Fruit fly (Drosophila melanogaster): ENCODE data around the gene LanA.
A peak's percentile ranks its signal among the peaks of the same experiment; 100 is the strongest.

Gene LanA

DNA sequence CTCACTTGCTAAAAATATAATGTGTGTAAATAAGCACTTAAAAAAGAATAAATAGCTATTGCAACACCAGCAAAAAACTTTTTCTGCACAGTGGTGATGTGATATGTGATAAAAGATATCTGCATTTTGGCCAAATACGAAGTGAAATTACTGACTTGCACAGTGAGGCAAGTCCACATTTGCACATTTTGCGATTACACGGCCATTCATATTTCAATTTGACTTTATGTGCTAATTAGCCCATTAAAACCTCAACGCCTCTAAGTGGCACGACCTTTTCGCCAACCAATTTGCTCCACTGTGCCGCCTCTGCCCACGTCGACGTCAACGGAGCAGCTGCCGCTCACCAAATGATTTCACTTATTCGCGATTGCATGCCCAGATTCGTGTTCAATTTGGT is 2.4 kb upstream of the LanA start, which contains the start of gene CG33946:
TSS of gene CG33946 (plus strand) at position 392 of the 400 bp plus-strand sequence.
- TF ChIP-seq CG33017 (tag; optimal IDR thresholded peaks at IDR 0.05) = no peak
- TF ChIP-seq CG1620 (GFP tag; optimal IDR thresholded peaks at IDR 0.05) = peak; percentile 0
- no peak for TF ChIP-seq ovo (GFP tag; optimal IDR thresholded peaks at IDR 0.05)
- TF ChIP-seq CG11617 (GFP tag; optimal IDR thresholded peaks at IDR 0.05) = no peak
- peak; percentile 87 for TF ChIP-seq tj (GFP tag; optimal IDR thresholded peaks at IDR 0.05)
- peak; percentile 5 for TF ChIP-seq bab1 (GFP tag; optimal IDR thresholded peaks at IDR 0.05)

DNA sequence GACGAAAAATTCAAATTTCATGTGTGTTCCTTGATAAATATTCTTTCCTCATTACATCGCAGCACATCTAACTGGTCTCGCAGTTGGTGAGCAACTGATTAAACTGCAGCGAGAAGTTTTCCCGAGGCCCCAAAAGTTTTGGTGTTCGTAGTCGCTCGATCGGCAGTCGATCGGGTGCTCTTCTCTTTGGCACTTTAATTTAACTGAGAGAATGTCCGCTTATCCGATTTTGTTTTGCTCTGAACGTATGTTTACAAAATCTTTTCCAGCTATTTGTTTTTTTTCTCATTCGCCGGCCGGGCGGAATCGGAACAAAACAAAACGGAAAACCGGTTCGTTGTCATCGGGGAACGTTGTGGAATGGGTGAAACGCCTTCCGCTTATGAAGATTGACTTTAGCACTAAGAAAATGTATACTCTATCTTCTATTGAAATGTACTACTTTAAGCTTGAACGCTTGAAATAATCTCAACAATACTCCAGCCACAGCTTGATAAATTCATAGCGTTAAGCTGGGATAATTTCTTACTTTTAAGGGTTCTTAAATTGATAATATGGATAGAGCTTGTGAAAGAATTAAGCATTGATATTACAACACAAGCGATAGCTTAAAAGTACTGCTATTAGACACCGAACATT is 814 bp upstream of the LanA start:
- TF ChIP-seq Crg-1 (GFP tag; optimal IDR thresholded peaks at IDR 0.05) = no peak
- peak; percentile 86 for TF ChIP-seq kay (GFP tag; ENCODE audit: borderline replicate concordance)

DNA sequence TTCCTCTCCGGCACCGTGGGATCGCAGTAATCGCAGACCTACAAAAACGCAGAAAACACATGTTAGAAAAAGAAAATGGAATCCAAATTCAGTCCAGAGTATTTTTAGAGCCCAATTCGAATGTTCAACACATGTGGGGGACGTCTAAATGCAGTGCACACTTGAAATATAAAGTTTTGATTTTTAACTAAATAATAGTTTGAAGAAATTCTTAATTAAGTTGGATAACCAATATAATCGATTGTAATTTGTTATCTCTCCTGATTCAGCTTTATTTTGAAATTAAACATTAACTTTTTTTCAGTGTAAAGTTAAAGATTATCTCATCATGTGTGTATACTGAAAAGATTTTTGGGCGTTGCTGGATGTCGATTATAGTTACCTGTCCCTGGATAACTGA is 610 bp downstream of the LanA start:
- TF ChIP-seq Mnt (GFP tag; optimal IDR thresholded peaks at IDR 0.05) (no peak), toe (GFP tag; optimal IDR thresholded peaks at IDR 0.05) (no peak), Clk (GFP tag; optimal IDR thresholded peaks at IDR 0.05) (no peak), CG11617 (GFP tag; optimal IDR thresholded peaks at IDR 0.05) (no peak), pad (GFP tag; optimal IDR thresholded peaks at IDR 0.05) (no peak), CG1620 (GFP tag; optimal IDR thresholded peaks at IDR 0.05) (no peak), CG12768 (GFP tag; optimal IDR thresholded peaks at IDR 0.05) (no peak), CG14711 (tag; optimal IDR thresholded peaks at IDR 0.05) (no peak), CG5204 (GFP tag; optimal IDR thresholded peaks at IDR 0.05) (no peak), CG33017 (tag; optimal IDR thresholded peaks at IDR 0.05) (no peak), ovo (GFP tag; optimal IDR thresholded peaks at IDR 0.05) (no peak), tj (GFP tag; optimal IDR thresholded peaks at IDR 0.05) (no peak), cic (GFP tag; optimal IDR thresholded peaks at IDR 0.05) (no peak), CG7101 (tag; optimal IDR thresholded peaks at IDR 0.05) (no peak), cnc (optimal IDR thresholded peaks at IDR 0.05) (no peak)

DNA sequence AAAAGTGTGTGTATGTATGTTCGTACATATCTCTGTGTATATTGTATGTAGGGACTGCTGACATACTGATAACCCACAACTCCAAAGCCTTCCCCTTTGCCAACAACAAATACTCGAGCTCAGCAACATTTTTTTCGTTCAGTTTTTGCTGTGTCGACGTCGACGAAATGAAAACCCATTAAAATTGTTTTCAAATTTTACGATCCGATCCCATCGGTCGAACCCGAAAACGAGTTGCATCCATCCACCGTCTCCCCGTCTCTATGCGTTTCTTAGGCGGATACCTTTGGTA is 1.1 kb downstream of the LanA start:
- TF ChIP-seq ovo (GFP tag; optimal IDR thresholded peaks at IDR 0.05) (no peak), Crg-1 (GFP tag; optimal IDR thresholded peaks at IDR 0.05) (no peak), cnc (optimal IDR thresholded peaks at IDR 0.05) (no peak), CG11617 (GFP tag; optimal IDR thresholded peaks at IDR 0.05) (no peak), tj (GFP tag; optimal IDR thresholded peaks at IDR 0.05) (peak; percentile 96), pad (GFP tag; optimal IDR thresholded peaks at IDR 0.05) (peak; percentile 88), Mnt (GFP tag; optimal IDR thresholded peaks at IDR 0.05) (no peak), toe (GFP tag; optimal IDR thresholded peaks at IDR 0.05) (no peak), CG14711 (tag; optimal IDR thresholded peaks at IDR 0.05) (no peak), Clk (GFP tag; optimal IDR thresholded peaks at IDR 0.05) (no peak), CG5204 (GFP tag; optimal IDR thresholded peaks at IDR 0.05) (no peak), CG33017 (tag; optimal IDR thresholded peaks at IDR 0.05) (no peak), CG1620 (GFP tag; optimal IDR thresholded peaks at IDR 0.05) (no peak), CG7101 (tag; optimal IDR thresholded peaks at IDR 0.05) (no peak), cic (GFP tag; optimal IDR thresholded peaks at IDR 0.05) (no peak)

DNA sequence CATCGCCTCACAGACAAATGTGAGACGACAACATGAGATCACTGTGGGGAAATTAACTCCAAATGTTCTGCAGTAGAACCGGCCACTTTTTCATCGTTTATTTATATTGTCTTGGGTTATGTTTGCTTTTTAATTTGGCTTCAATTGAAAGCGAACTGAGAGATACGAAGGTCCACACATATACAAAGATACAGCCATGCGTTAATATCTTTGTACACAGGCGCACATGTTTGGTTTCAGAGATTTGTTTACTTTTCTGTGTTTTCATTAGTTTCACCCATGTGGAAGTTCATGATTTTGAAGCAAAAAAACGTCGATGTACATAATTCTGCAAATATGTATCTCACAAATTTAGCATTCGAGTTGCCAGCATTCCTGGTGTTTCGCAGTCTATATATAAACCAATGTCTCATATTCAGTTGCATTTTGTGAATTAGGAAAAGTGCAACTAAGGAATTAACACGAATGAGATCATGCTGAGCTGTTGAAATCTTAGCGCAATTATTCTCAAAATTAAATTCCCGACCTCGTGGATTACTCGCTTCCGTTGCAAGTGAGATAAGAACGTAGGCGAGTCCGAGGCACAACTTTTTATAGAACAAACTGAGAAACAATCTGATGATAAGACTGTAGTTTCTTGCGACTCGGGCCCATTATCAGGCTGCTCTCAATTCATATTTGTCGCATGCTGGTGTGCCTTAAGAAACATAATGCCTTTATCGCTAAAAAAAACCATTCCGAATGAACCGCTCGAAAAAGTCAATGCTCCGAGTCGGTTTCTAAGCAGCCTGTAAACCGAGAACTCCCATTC is 1.6 kb downstream of the LanA start:
- TF ChIP-seq kay (GFP tag; ENCODE audit: borderline replicate concordance) (no peak), CG14711 (tag; optimal IDR thresholded peaks at IDR 0.05) (no peak)

DNA sequence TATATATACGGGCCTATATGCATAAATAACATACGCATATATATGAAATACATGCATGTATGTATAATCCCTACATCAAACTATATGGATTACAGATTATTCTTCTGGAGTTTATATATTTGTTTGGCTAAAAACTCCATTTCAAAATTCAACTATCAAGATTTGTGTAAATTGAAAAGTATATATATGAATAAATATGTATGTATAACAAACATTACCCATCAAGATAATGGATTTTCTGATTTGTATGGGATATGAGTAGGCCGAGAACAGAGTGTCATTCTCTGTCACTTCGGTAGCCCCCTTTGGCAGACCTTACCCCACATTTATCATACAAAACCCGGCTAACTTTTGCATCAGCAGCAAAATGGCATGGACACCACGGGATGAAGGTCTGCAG is 17.6 kb downstream of the LanA start, which contains the start of gene CG8219:
TSS of gene CG8219 (plus strand) at position 301 of the 400 bp plus-strand sequence.
- TF ChIP-seq cnc (optimal IDR thresholded peaks at IDR 0.05) = no peak
- TF ChIP-seq Crg-1 (GFP tag; optimal IDR thresholded peaks at IDR 0.05) = no peak
- TF ChIP-seq kay (GFP tag; ENCODE audit: borderline replicate concordance) = no peak
- no peak for TF ChIP-seq pad (GFP tag; optimal IDR thresholded peaks at IDR 0.05)
- no peak for TF ChIP-seq tj (GFP tag; optimal IDR thresholded peaks at IDR 0.05)
- no peak for TF ChIP-seq CG14711 (tag; optimal IDR thresholded peaks at IDR 0.05)
- TF ChIP-seq ovo (GFP tag; optimal IDR thresholded peaks at IDR 0.05) = no peak
- TF ChIP-seq cic (GFP tag; optimal IDR thresholded peaks at IDR 0.05) = no peak
- no peak for TF ChIP-seq bab1 (GFP tag; optimal IDR thresholded peaks at IDR 0.05)

DNA sequence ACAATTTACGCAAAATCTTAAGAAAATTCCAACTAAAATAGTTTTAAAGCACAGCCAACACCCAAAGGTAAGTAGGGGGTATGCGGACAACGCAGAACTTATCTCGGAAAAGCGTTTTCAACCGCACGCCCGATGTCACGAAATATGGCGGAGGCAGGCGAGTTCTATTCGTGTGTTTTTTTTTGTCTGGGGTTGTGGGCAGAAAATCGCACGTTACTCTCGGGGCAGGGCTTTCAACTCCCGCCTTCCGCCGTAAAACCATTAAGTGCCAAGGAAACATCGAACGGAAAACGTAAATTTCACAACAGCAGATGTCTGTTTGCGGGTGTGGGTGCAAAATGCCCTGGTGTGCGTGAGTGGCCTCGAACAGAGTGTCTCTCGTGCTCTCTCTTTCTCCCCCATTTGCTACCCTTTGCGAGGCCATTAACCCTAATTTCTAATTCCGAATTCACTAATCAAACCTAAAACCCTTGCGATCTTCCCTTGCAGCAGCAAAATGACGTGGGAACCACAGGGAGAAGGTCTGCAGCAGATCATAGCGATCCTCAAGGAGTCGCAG is 24.2 kb downstream of the LanA start:
- TF ChIP-seq CG7101 (tag; optimal IDR thresholded peaks at IDR 0.05) (no peak), ovo (GFP tag; optimal IDR thresholded peaks at IDR 0.05) (peak; percentile 21)
